Worm (Caenorhabditis elegans) whole organism, young adult: ENCODE results near the gene F59A6.3.

Source experiments
- B0019.2 ChIP-seq: fragments of 200-800 bp; sonication (Bioruptor generic); conservative IDR thresholded peaks from 2 replicates; pipeline ENCODE4 v1.3.6; 2022; ENCODE audit warnings: missing genetic modification reagents, missing genetic modification characterization, missing compliant biosample characterization
- B0261.1 ChIP-seq: sonication (generic microtip); optimal IDR thresholded peaks from 2 replicates; lab custom pipeline; 2016; ENCODE audit warnings: mild to moderate bottlenecking, missing genetic modification characterization, moderate library complexity, missing compliant biosample characterization
- C17E4.6 ChIP-seq: fragments of 200-800 bp; sonication (Bioruptor generic); IDR thresholded peaks from 2 replicates; pipeline ENCODE4 v1.3.6; 2022; ENCODE audit warnings: missing genetic modification reagents, missing genetic modification characterization, missing compliant biosample characterization
- F37B4.10 ChIP-seq: fragments of 200-800 bp; sonication (Bioruptor generic); IDR thresholded peaks from 2 replicates; pipeline ENCODE4 v1.3.6; 2022; ENCODE audit warnings: missing genetic modification characterization, missing compliant biosample characterization
- F39B2.1 ChIP-seq: fragments of 200-800 bp; sonication (Bioruptor generic); IDR thresholded peaks from 2 replicates; pipeline ENCODE4 v1.3.6; 2022; ENCODE audit warnings: missing genetic modification reagents, missing genetic modification characterization, missing compliant biosample characterization
- F49E8.2 ChIP-seq: sonication (generic microtip); optimal IDR thresholded peaks from 3 replicates; lab custom pipeline; 2017; ENCODE audit warnings: missing genetic modification characterization, mild to moderate bottlenecking, missing compliant biosample characterization, antibody characterized with exemption, moderate library complexity; ENCODE audit not compliant: insufficient read depth
- F55B11.4 ChIP-seq: sonication (generic microtip); optimal IDR thresholded peaks from 2 replicates; lab custom pipeline; 2016; ENCODE audit warnings: missing compliant biosample characterization, missing genetic modification characterization, borderline replicate concordance; ENCODE audit not compliant: insufficient read depth
- F57A8.1 ChIP-seq: fragments of 200-800 bp; sonication (Bioruptor generic); optimal IDR thresholded peaks from 2 replicates; lab custom pipeline; 2018; ENCODE audit warnings: mild to moderate bottlenecking, missing genetic modification characterization, moderate library complexity, missing compliant biosample characterization
- F57C9.4 ChIP-seq: sonication (generic microtip); optimal IDR thresholded peaks from 2 replicates; lab custom pipeline; 2017; ENCODE audit warnings: mild to moderate bottlenecking, missing genetic modification characterization, missing compliant biosample characterization
- K11D2.4 ChIP-seq: fragments of 200-800 bp; sonication (Bioruptor generic); IDR thresholded peaks from 2 replicates; pipeline ENCODE4 v1.3.6; 2022; ENCODE audit warnings: missing genetic modification reagents, missing genetic modification characterization, missing compliant biosample characterization
- T07F8.4 ChIP-seq: sonication (generic microtip); optimal IDR thresholded peaks from 2 replicates; lab custom pipeline; 2016; ENCODE audit warnings: mild to moderate bottlenecking, missing genetic modification characterization, moderate library complexity, missing compliant biosample characterization
- Y53G8AR.9 ChIP-seq: fragments of 200-800 bp; sonication (Bioruptor generic); conservative IDR thresholded peaks from 2 replicates; pipeline ENCODE4 v1.3.6; 2022; ENCODE audit warnings: missing genetic modification reagents, missing genetic modification characterization, missing compliant biosample characterization
- Y56A3A.18 ChIP-seq: fragments of 200-800 bp; sonication (Bioruptor generic); IDR thresholded peaks from 2 replicates; pipeline ENCODE4 v1.3.6; 2022; ENCODE audit warnings: missing genetic modification reagents, missing genetic modification characterization, missing compliant biosample characterization
- Y67H2A.10 ChIP-seq: fragments of 200-800 bp; sonication (Bioruptor generic); conservative IDR thresholded peaks from 2 replicates; pipeline ENCODE4 v1.3.6; 2022; ENCODE audit warnings: missing genetic modification reagents, missing genetic modification characterization, missing compliant biosample characterization
- ZK185.1 ChIP-seq: sonication (generic microtip); optimal IDR thresholded peaks from 2 replicates; lab custom pipeline; 2016; ENCODE audit warnings: mild to moderate bottlenecking, missing genetic modification characterization, missing compliant biosample characterization; ENCODE audit not compliant: poor library complexity, severe bottlenecking
- akir-1 ChIP-seq: fragments of 200-800 bp; sonication (Bioruptor generic); optimal IDR thresholded peaks from 2 replicates; lab custom pipeline; 2018; ENCODE audit warnings: mild to moderate bottlenecking, missing genetic modification characterization, moderate library complexity, missing compliant biosample characterization
- aptf-2 ChIP-seq: fragments of 200-800 bp; sonication (Bioruptor generic); conservative IDR thresholded peaks from 2 replicates; pipeline ENCODE4 v1.3.6; 2022; ENCODE audit warnings: missing genetic modification reagents, missing genetic modification characterization, missing compliant biosample characterization
- atf-7 ChIP-seq: sonication (generic microtip); optimal IDR thresholded peaks from 2 replicates; lab custom pipeline; 2017; ENCODE audit warnings: mild to moderate bottlenecking, missing genetic modification characterization, missing compliant biosample characterization
- athp-1 ChIP-seq: sonication (generic microtip); optimal IDR thresholded peaks from 2 replicates; lab custom pipeline; 2017; ENCODE audit warnings: mild to moderate bottlenecking, missing genetic modification characterization, missing compliant biosample characterization
- attf-5 ChIP-seq: fragments of 200-800 bp; sonication (Bioruptor generic); optimal IDR thresholded peaks from 2 replicates; lab custom pipeline; 2018; ENCODE audit warnings: mild to moderate bottlenecking, missing genetic modification characterization, missing compliant biosample characterization
- attf-6 ChIP-seq: fragments of 200-800 bp; sonication (Bioruptor generic); IDR thresholded peaks from 2 replicates; pipeline ENCODE4 v1.3.6; 2022; ENCODE audit warnings: missing genetic modification reagents, missing genetic modification characterization, missing compliant biosample characterization
- bed-1 ChIP-seq: fragments of 200-800 bp; sonication (Bioruptor generic); IDR thresholded peaks from 2 replicates; pipeline ENCODE4 v1.3.6; 2022; ENCODE audit warnings: missing genetic modification reagents, missing genetic modification characterization, missing compliant biosample characterization
- ccch-3 ChIP-seq: fragments of 200-800 bp; sonication (Bioruptor generic); optimal IDR thresholded peaks from 2 replicates; lab custom pipeline; 2018; ENCODE audit warnings: mild to moderate bottlenecking, missing genetic modification characterization, missing compliant biosample characterization
- cebp-2 ChIP-seq: fragments of 200-800 bp; sonication (Bioruptor generic); IDR thresholded peaks from 2 replicates; pipeline ENCODE4 v1.3.6; 2022; ENCODE audit warnings: missing genetic modification characterization, missing compliant biosample characterization
- ceh-40 ChIP-seq: fragments of 200-800 bp; sonication (Bioruptor generic); IDR thresholded peaks from 2 replicates; pipeline ENCODE4 v1.3.6; 2022; ENCODE audit warnings: missing genetic modification characterization, missing compliant biosample characterization
- ceh-91 ChIP-seq: fragments of 200-800 bp; sonication (Bioruptor generic); IDR thresholded peaks from 2 replicates; pipeline ENCODE4 v1.3.6; 2022; ENCODE audit warnings: missing genetic modification reagents, missing genetic modification characterization, missing compliant biosample characterization
- dpff-1 ChIP-seq: sonication (generic microtip); optimal IDR thresholded peaks from 2 replicates; lab custom pipeline; 2017; ENCODE audit warnings: mild to moderate bottlenecking, missing genetic modification characterization, missing compliant biosample characterization
- egl-18 ChIP-seq: fragments of 200-800 bp; sonication (Bioruptor generic); IDR thresholded peaks from 2 replicates; pipeline ENCODE4 v1.3.6; 2022; ENCODE audit warnings: missing genetic modification reagents, missing genetic modification characterization, missing compliant biosample characterization
- fkh-3 ChIP-seq: sonication (generic microtip); optimal IDR thresholded peaks from 2 replicates; lab custom pipeline; 2016; ENCODE audit warnings: mild to moderate bottlenecking, missing genetic modification characterization, missing compliant biosample characterization
- him-1 ChIP-seq: sonication (generic microtip); optimal IDR thresholded peaks from 2 replicates; lab custom pipeline; 2016; ENCODE audit warnings: missing genotype, missing genetic modification reagents, missing genetic modification characterization, missing compliant biosample characterization
- hlh-12 ChIP-seq: sonication (generic microtip); optimal IDR thresholded peaks from 2 replicates; lab custom pipeline; 2016; ENCODE audit warnings: missing genetic modification characterization, missing compliant biosample characterization
- hlh-26 ChIP-seq: fragments of 200-800 bp; sonication (Bioruptor generic); conservative IDR thresholded peaks from 2 replicates; pipeline ENCODE4 v1.3.6; 2022; ENCODE audit warnings: missing genetic modification reagents, missing genetic modification characterization, missing compliant biosample characterization
- lin-26 ChIP-seq: fragments of 200-800 bp; sonication (Bioruptor generic); IDR thresholded peaks from 2 replicates; pipeline ENCODE4 v1.3.6; 2022; ENCODE audit warnings: missing genetic modification reagents, missing genetic modification characterization, missing compliant biosample characterization
- lin-54 ChIP-seq: fragments of 200-800 bp; sonication (Bioruptor generic); optimal IDR thresholded peaks from 2 replicates; lab custom pipeline; 2018; ENCODE audit warnings: mild to moderate bottlenecking, missing genetic modification characterization, missing compliant biosample characterization
- lir-1 ChIP-seq: fragments of 200-800 bp; sonication (Bioruptor generic); conservative IDR thresholded peaks from 2 replicates; pipeline ENCODE4 v1.3.6; 2022; ENCODE audit warnings: missing genetic modification reagents, missing genetic modification characterization, missing compliant biosample characterization
- nfya-2 ChIP-seq: fragments of 200-800 bp; sonication (Bioruptor generic); IDR thresholded peaks from 2 replicates; pipeline ENCODE4 v1.3.6; 2022; ENCODE audit warnings: missing genetic modification reagents, missing genetic modification characterization, missing compliant biosample characterization
- nfyb-1 ChIP-seq: fragments of 200-800 bp; sonication (Bioruptor generic); IDR thresholded peaks from 2 replicates; pipeline ENCODE4 v1.3.6; 2022; ENCODE audit warnings: missing genetic modification reagents, missing genetic modification characterization, missing compliant biosample characterization
- nhr-120 ChIP-seq: fragments of 200-800 bp; sonication (Bioruptor generic); IDR thresholded peaks from 2 replicates; pipeline ENCODE4 v1.3.6; 2022; ENCODE audit warnings: missing genetic modification characterization, missing compliant biosample characterization
- nhr-179 ChIP-seq: sonication (generic microtip); optimal IDR thresholded peaks from 2 replicates; lab custom pipeline; 2016; ENCODE audit warnings: mild to moderate bottlenecking, missing genetic modification characterization, missing compliant biosample characterization
- rcor-1 ChIP-seq: fragments of 200-800 bp; sonication (Bioruptor generic); IDR thresholded peaks from 2 replicates; pipeline ENCODE4 v1.3.6; 2022; ENCODE audit warnings: missing genetic modification reagents, missing genetic modification characterization, missing compliant biosample characterization
- rpc-1 ChIP-seq, 2 experiments: fragments of 150-350 bp in 1 of 2; sonication (generic microtip) in 1 of 2; optimal IDR thresholded peaks; 2 replicates each; lab custom pipeline; 2014 to 2018; ENCODE audit warnings: missing biosample characterization in 1 of 2, missing genetic modification characterization in 1 of 2, missing genetic modification reagents in 1 of 2, missing genotype in 1 of 2
- sdz-38 ChIP-seq: sonication (generic microtip); optimal IDR thresholded peaks from 2 replicates; lab custom pipeline; 2016; ENCODE audit warnings: missing genotype, missing genetic modification characterization, missing compliant biosample characterization
- tlf-1 ChIP-seq: fragments of 200-800 bp; sonication (Bioruptor generic); optimal IDR thresholded peaks from 2 replicates; lab custom pipeline; 2018; ENCODE audit warnings: mild to moderate bottlenecking, missing genetic modification characterization, missing compliant biosample characterization
- unc-62 ChIP-seq: fragments of 150-350 bp; optimal IDR thresholded peaks from 2 replicates; lab custom pipeline; 2014; ENCODE audit warnings: missing biosample characterization, missing genetic modification reagents, missing genetic modification characterization
- zfh-2 ChIP-seq: fragments of 200-800 bp; sonication (Bioruptor generic); conservative IDR thresholded peaks from 2 replicates; pipeline ENCODE4 v1.3.6; 2022; ENCODE audit warnings: missing genetic modification reagents, missing genetic modification characterization, missing compliant biosample characterization
- ztf-25 ChIP-seq: fragments of 200-800 bp; sonication (Bioruptor generic); IDR thresholded peaks from 2 replicates; pipeline ENCODE4 v1.3.6; 2022; ENCODE audit warnings: missing genetic modification reagents, missing genetic modification characterization, missing compliant biosample characterization
- ztf-28 ChIP-seq: fragments of 200-800 bp; sonication (Bioruptor generic); IDR thresholded peaks from 2 replicates; pipeline ENCODE4 v1.3.6; 2022; ENCODE audit warnings: missing genetic modification reagents, missing genetic modification characterization, missing compliant biosample characterization
- ztf-6 ChIP-seq: fragments of 200-800 bp; sonication (Bioruptor generic); IDR thresholded peaks from 2 replicates; pipeline ENCODE4 v1.3.6; 2022; ENCODE audit warnings: missing genetic modification reagents, missing genetic modification characterization, missing compliant biosample characterization

F59A6.3 gene

DNA sequence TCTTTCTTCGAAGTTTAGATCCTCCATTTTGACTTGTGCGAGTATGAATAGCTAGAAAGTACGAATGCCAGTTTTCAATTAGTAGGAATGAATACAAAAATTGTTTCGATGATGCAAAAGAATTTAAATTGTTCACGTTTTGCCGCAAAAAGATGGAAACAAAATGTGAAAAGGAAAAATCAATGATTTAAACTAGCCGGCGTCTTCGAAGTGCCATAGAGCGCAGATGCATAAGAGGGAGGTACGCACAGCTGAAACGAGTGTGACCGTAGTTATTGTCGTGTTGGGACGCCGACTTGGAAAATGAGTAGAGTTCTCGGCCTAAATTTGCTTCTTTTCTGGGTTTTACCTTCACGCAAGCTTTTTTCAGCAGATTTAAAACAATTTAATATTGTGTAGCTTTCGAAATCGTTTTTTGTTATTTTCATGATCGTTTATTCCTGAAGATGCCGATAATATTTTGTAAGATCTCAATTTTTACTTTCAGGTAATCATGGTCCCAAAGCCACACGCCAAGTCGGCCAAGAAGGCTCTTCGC is 47.1 kb downstream of the F59A6.3 start, which contains the start of the genes ify-1 and rpl-22 (continued):
- TF ChIP-seq zfh-2 (GFP tag; lab: Robert Waterston, UW) (no peak), hlh-26 (GFP tag; lab: Robert Waterston, UW) (no peak), F37B4.10 (no peak), K11D2.4 (peak; percentile 66; the same call in 1 of the 2 replicates), egl-18 (GFP tag; lab: Robert Waterston, UW) (no peak), athp-1 (tag; lab: Kevin White, UChicago) (peak; percentile 73), aptf-2 (no peak), F57C9.4 (tag; lab: Kevin White, UChicago) (peak; percentile 6), him-1 (tag; lab: Kevin White, UChicago) (no peak), ztf-6 (no peak), tlf-1 (GFP tag; lab: Kevin White, UChicago) (peak; percentile 85), F57A8.1 (GFP tag; lab: Kevin White, UChicago) (no peak), nfyb-1 (GFP tag; lab: Robert Waterston, UW) (peak; percentile 77), lir-1 (GFP tag; lab: Robert Waterston, UW) (peak; percentile 39; the same call in 1 of the 2 replicates), C17E4.6 (no peak), lin-54 (GFP tag; lab: Kevin White, UChicago) (peak; percentile 92), F55B11.4 (no peak), Y56A3A.18 (GFP tag; lab: Robert Waterston, UW) (peak; percentile 67; the same call in 1 of the 2 replicates), Y67H2A.10 (GFP tag; lab: Robert Waterston, UW) (no peak), akir-1 (GFP tag; lab: Kevin White, UChicago) (no peak), dpff-1 (tag; lab: Kevin White, UChicago) (no peak), attf-6 (GFP tag; lab: Robert Waterston, UW) (no peak), F49E8.2 (peak; percentile 93), attf-5 (GFP tag; lab: Kevin White, UChicago) (peak; percentile 86), lin-26 (GFP tag; lab: Robert Waterston, UW) (no peak; the same call in 1 of the 2 replicates), rpc-1 (optimal IDR thresholded peaks at IDR 0.05; lab: Kevin White, UChicago) (peak; percentile 26), rpc-1 (tag; optimal IDR thresholded peaks at IDR 0.05; lab: Kevin White, UChicago) (peak; percentile 4), atf-7 (tag; lab: Kevin White, UChicago) (no peak), fkh-3 (no peak), ztf-25 (GFP tag; lab: Robert Waterston, UW) (no peak), hlh-12 (no peak), T07F8.4 (tag; lab: Kevin White, UChicago) (no peak), nhr-120 (GFP tag; lab: Robert Waterston, UW) (no peak), ccch-3 (no peak), bed-1 (GFP tag; lab: Robert Waterston, UW) (no peak), ztf-28 (GFP tag; lab: Robert Waterston, UW) (0 out of 2 replicates have a peak, but pooled peaks have one; percentile 42), ceh-91 (GFP tag; lab: Robert Waterston, UW) (peak; percentile 89), B0019.2 (0 out of 2 replicates have a peak, but pooled peaks have one; percentile 38), Y53G8AR.9 (GFP tag; lab: Robert Waterston, UW) (peak; percentile 52; the same call in 1 of the 2 replicates), ZK185.1 (tag; lab: Kevin White, UChicago) (peak; percentile 90), cebp-2 (GFP tag; lab: Robert Waterston, UW) (no peak), unc-62 (GFP tag; lab: Kevin White, UChicago) (no peak), F39B2.1 (GFP tag; lab: Robert Waterston, UW) (no peak), sdz-38 (tag; lab: Kevin White, UChicago) (no peak), nhr-179 (tag; lab: Kevin White, UChicago) (no peak), ceh-40 (GFP tag; lab: Robert Waterston, UW) (no peak), B0261.1 (tag; lab: Kevin White, UChicago) (peak; percentile 34), nfya-2 (GFP tag; lab: Robert Waterston, UW) (no peak), rcor-1 (GFP tag; lab: Robert Waterston, UW) (peak; percentile 89)
